Fruit fly (Drosophila melanogaster): Measurements from ENCODE around the gene CG1105.

CG1105 gene

dm6 chr3R:7108589-7109312 is 41.8 kb upstream of the CG1105 start (continued):
- TF ChIP-seq Dll (GFP tag; IDR thresholded peaks at IDR 0.05; ENCODE audit: partially characterized antibody) (no peak), nom (GFP tag; optimal IDR thresholded peaks at IDR 0.05) (peak; percentile 62), Mrtf (GFP tag; IDR thresholded peaks at IDR 0.05) (no peak), lov (optimal IDR thresholded peaks at IDR 0.05) (no peak), lov (GFP tag; IDR thresholded peaks at IDR 0.05) (no peak), CG10959 (GFP tag; IDR thresholded peaks at IDR 0.05) (no peak), da (GFP tag; optimal IDR thresholded peaks at IDR 0.05) (peak; percentile 64), CG18619 (GFP tag; optimal IDR thresholded peaks at IDR 0.05) (peak; percentile 87), Dip3 (GFP tag; optimal IDR thresholded peaks at IDR 0.05) (peak; percentile 44), CG7987 (GFP tag; optimal IDR thresholded peaks at IDR 0.05) (no peak), CHES-1-like (GFP tag; optimal IDR thresholded peaks at IDR 0.05) (peak; percentile 78), CG8478 (optimal IDR thresholded peaks at IDR 0.05) (no peak), CG3838 (GFP tag; optimal IDR thresholded peaks at IDR 0.05) (peak; percentile 86), pros (GFP tag; optimal IDR thresholded peaks at IDR 0.05) (peak; percentile 74), CG12155 (GFP tag; optimal IDR thresholded peaks at IDR 0.05) (peak; percentile 87), CG17385 (GFP tag; optimal IDR thresholded peaks at IDR 0.05) (peak; percentile 93), crol (GFP tag; IDR thresholded peaks at IDR 0.05) (no peak), ham (GFP tag; IDR thresholded peaks at IDR 0.05) (no peak), hkb (optimal IDR thresholded peaks at IDR 0.05) (no peak), hkb (GFP tag; IDR thresholded peaks at IDR 0.05) (no peak), Xrp1 (GFP tag; IDR thresholded peaks at IDR 0.05) (no peak), br (optimal IDR thresholded peaks at IDR 0.05) (no peak), Hr78 (GFP tag; optimal IDR thresholded peaks at IDR 0.05) (peak in 1 of 2 experiments; percentile 92), CG32767 (GFP tag; IDR thresholded peaks at IDR 0.05) (no peak), gcm2 (GFP tag; optimal IDR thresholded peaks at IDR 0.05) (peak; percentile 81), CG14710 (tag; optimal IDR thresholded peaks at IDR 0.05) (peak; percentile 98), HLH54F (GFP tag; optimal IDR thresholded peaks at IDR 0.05) (peak; percentile 49), slou (GFP tag; optimal IDR thresholded peaks at IDR 0.05) (peak; percentile 69), CG16863 (GFP tag; optimal IDR thresholded peaks at IDR 0.05) (peak; percentile 91), crc (GFP tag; optimal IDR thresholded peaks at IDR 0.05) (peak; percentile 75), HmgZ (tag; optimal IDR thresholded peaks at IDR 0.05) (peak; percentile 84), oc (tag; optimal IDR thresholded peaks at IDR 0.05) (peak; percentile 97), CG17568 (GFP tag; optimal IDR thresholded peaks at IDR 0.05) (peak; percentile 87), CG10366 (GFP tag; IDR thresholded peaks at IDR 0.05) (no peak), Gsc (GFP tag; IDR thresholded peaks at IDR 0.05) (no peak), gsb-n (tag; optimal IDR thresholded peaks at IDR 0.05) (peak; percentile 98), bigmax (GFP tag; optimal IDR thresholded peaks at IDR 0.05) (no peak), TFAM (GFP tag; optimal IDR thresholded peaks at IDR 0.05) (peak; percentile 89), hbn (GFP tag; IDR thresholded peaks at IDR 0.05; ENCODE audit: partially characterized antibody) (no peak), CG3726 (GFP tag; IDR thresholded peaks at IDR 0.05) (no peak), Blimp-1 (GFP tag; optimal IDR thresholded peaks at IDR 0.05) (peak; percentile 98), Vsx1 (GFP tag; optimal IDR thresholded peaks at IDR 0.05) (peak; percentile 70), CG2116 (GFP tag; optimal IDR thresholded peaks at IDR 0.05) (peak; percentile 74), repo (GFP tag; optimal IDR thresholded peaks at IDR 0.05) (peak; percentile 82), cwo (GFP tag; optimal IDR thresholded peaks at IDR 0.05) (peak; percentile 69), luna (GFP tag; optimal IDR thresholded peaks at IDR 0.05) (no peak), mirr (GFP tag; optimal IDR thresholded peaks at IDR 0.05) (no peak), sd (tag; optimal IDR thresholded peaks at IDR 0.05) (peak; percentile 69), Dref (GFP tag; IDR thresholded peaks at IDR 0.05) (no peak), CG14860 (GFP tag; IDR thresholded peaks at IDR 0.05; ENCODE audit: partially characterized antibody) (no peak), CG13894 (tag; optimal IDR thresholded peaks at IDR 0.05) (no peak)
